Fruit fly (Drosophila melanogaster): ENCODE measurements around the gene CG3568.

Gene CG3568

dm6 chrX:4587584-4587983 is 45.2 kb downstream of the CG3568 start:
- TF ChIP-seq CG31627 (GFP tag; optimal IDR thresholded peaks at IDR 0.05) (no peak), vri (GFP tag; optimal IDR thresholded peaks at IDR 0.05) (no peak), CG11762 (GFP tag; optimal IDR thresholded peaks at IDR 0.05; ENCODE audit: insufficient read depth) (no peak), CG6276 (GFP tag; optimal IDR thresholded peaks at IDR 0.05) (no peak), OdsH (GFP tag; optimal IDR thresholded peaks at IDR 0.05) (no peak), Blimp-1 (GFP tag; optimal IDR thresholded peaks at IDR 0.05) (no peak)

dm6 chrX:4588981-4589380 is 46.6 kb downstream of the CG3568 start:
- no peak for TF ChIP-seq CG10669 (GFP tag; optimal IDR thresholded peaks at IDR 0.05)
- no peak for TF ChIP-seq Eip75B (GFP tag; optimal IDR thresholded peaks at IDR 0.05)
- no peak for TF ChIP-seq CG8319 (GFP tag; optimal IDR thresholded peaks at IDR 0.05)
- TF ChIP-seq fd59A (GFP tag; optimal IDR thresholded peaks at IDR 0.05) = no peak
- TF ChIP-seq lz (GFP tag; optimal IDR thresholded peaks at IDR 0.05) = no peak
- TF ChIP-seq pdm3 (GFP tag; optimal IDR thresholded peaks at IDR 0.05) = no peak

dm6 chrX:4589951-4590771 is 47.7 kb downstream of the CG3568 start:
- TF ChIP-seq Lpt (GFP tag; optimal IDR thresholded peaks at IDR 0.05) (peak; percentile 86), acj6 (GFP tag; optimal IDR thresholded peaks at IDR 0.05) (peak; percentile 90), fd85E (GFP tag; optimal IDR thresholded peaks at IDR 0.05) (peak; percentile 83), esn (GFP tag; optimal IDR thresholded peaks at IDR 0.05) (peak; percentile 66), topi (GFP tag; optimal IDR thresholded peaks at IDR 0.05) (peak; percentile 74), CG11902 (GFP tag; optimal IDR thresholded peaks at IDR 0.05) (peak; percentile 98), CG3032 (tag; optimal IDR thresholded peaks at IDR 0.05) (peak; percentile 93), Smox (GFP tag; optimal IDR thresholded peaks at IDR 0.05) (peak; percentile 67), CG31627 (GFP tag; optimal IDR thresholded peaks at IDR 0.05) (peak; percentile 84), vri (GFP tag; optimal IDR thresholded peaks at IDR 0.05) (peak; percentile 17), CG16779 (tag; optimal IDR thresholded peaks at IDR 0.05) (peak; percentile 84), Ets96B (tag; optimal IDR thresholded peaks at IDR 0.05) (peak; percentile 92), CG6163 (GFP tag; IDR thresholded peaks at IDR 0.05) (peak; percentile 98), CG8319 (GFP tag; optimal IDR thresholded peaks at IDR 0.05) (peak; percentile 91), Eip75B (GFP tag; optimal IDR thresholded peaks at IDR 0.05) (peak; percentile 60), CG8632 (GFP tag; optimal IDR thresholded peaks at IDR 0.05) (peak; percentile 90), Hr4 (GFP tag; optimal IDR thresholded peaks at IDR 0.05) (peak; percentile 43), pdm3 (GFP tag; optimal IDR thresholded peaks at IDR 0.05) (peak; percentile 76), CG15336 (GFP tag; IDR thresholded peaks at IDR 0.05) (peak; percentile 89), achi (GFP tag; optimal IDR thresholded peaks at IDR 0.05) (peak; percentile 92), Sox15 (GFP tag; optimal IDR thresholded peaks at IDR 0.05) (peak; percentile 96), CG7368 (GFP tag; optimal IDR thresholded peaks at IDR 0.05) (peak; percentile 96), lz (GFP tag; optimal IDR thresholded peaks at IDR 0.05) (peak; percentile 82), Sox14 (GFP tag; optimal IDR thresholded peaks at IDR 0.05) (peak; percentile 83), CG10669 (GFP tag; optimal IDR thresholded peaks at IDR 0.05) (peak; percentile 90), dsx (GFP tag; optimal IDR thresholded peaks at IDR 0.05; ENCODE audit: poor library complexity, severe bottlenecking) (peak; percentile 79), salr (GFP tag; optimal IDR thresholded peaks at IDR 0.05) (peak; percentile 79 to 95), Eip78C (GFP tag) (peak; percentile 90), fkh (GFP tag; optimal IDR thresholded peaks at IDR 0.05) (peak; percentile 30), net (GFP tag; optimal IDR thresholded peaks at IDR 0.05) (peak; percentile 89), Met (GFP tag; optimal IDR thresholded peaks at IDR 0.05) (peak; percentile 63), svp (GFP tag) (peak; percentile 86), Sox102F (GFP tag; optimal IDR thresholded peaks at IDR 0.05) (peak; percentile 47), CG3919 (GFP tag; optimal IDR thresholded peaks at IDR 0.05) (peak; percentile 95), Eip93F (GFP tag; optimal IDR thresholded peaks at IDR 0.05) (no peak), Hr38 (GFP tag; optimal IDR thresholded peaks at IDR 0.05) (no peak), CG10631 (GFP tag; optimal IDR thresholded peaks at IDR 0.05) (peak; percentile 93), Hr39 (GFP tag; optimal IDR thresholded peaks at IDR 0.05) (peak; percentile 86), CG6808 (GFP tag; optimal IDR thresholded peaks at IDR 0.05) (peak; percentile 83), CG6792 (GFP tag; optimal IDR thresholded peaks at IDR 0.05) (peak; percentile 97), eg (GFP tag; IDR thresholded peaks at IDR 0.05) (peak; percentile 98)

Data from whole organism, prepupa.